Worm (Caenorhabditis elegans) whole organism, young adult: ENCODE results near the gene oac-8.
A peak's percentile ranks its signal among the peaks of the same experiment; 100 is the strongest.
"Not testable (repeated sequence)": the region's sequence is repeated elsewhere in the genome, so short reads cannot be mapped to it uniquely, and the experiment has no call there.

Experiments
- B0019.2 ChIP-seq: fragments of 200-800 bp; sonication (Bioruptor generic); conservative IDR thresholded peaks from 2 replicates; pipeline ENCODE4 v1.3.6; 2022; ENCODE audit warnings: missing genetic modification reagents, missing genetic modification characterization, missing compliant biosample characterization
- B0261.1 ChIP-seq: sonication (generic microtip); optimal IDR thresholded peaks from 2 replicates; lab custom pipeline; 2016; ENCODE audit warnings: mild to moderate bottlenecking, missing genetic modification characterization, moderate library complexity, missing compliant biosample characterization
- F22D6.2 ChIP-seq: sonication (generic microtip); optimal IDR thresholded peaks from 2 replicates; lab custom pipeline; 2016; ENCODE audit warnings: mild to moderate bottlenecking, missing genetic modification characterization, missing compliant biosample characterization
- F33H1.4 ChIP-seq: fragments of 200-800 bp; sonication (Bioruptor generic); IDR thresholded peaks from 2 replicates; pipeline ENCODE4 v1.3.6; 2022; ENCODE audit warnings: missing genetic modification reagents, missing genetic modification characterization, missing compliant biosample characterization
- F37B4.10 ChIP-seq: fragments of 200-800 bp; sonication (Bioruptor generic); IDR thresholded peaks from 2 replicates; pipeline ENCODE4 v1.3.6; 2022; ENCODE audit warnings: missing genetic modification characterization, missing compliant biosample characterization
- F49E8.2 ChIP-seq: sonication (generic microtip); optimal IDR thresholded peaks from 3 replicates; lab custom pipeline; 2017; ENCODE audit warnings: missing genetic modification characterization, mild to moderate bottlenecking, missing compliant biosample characterization, antibody characterized with exemption, moderate library complexity; ENCODE audit not compliant: insufficient read depth
- Y53F4B.3 ChIP-seq: fragments of 200-800 bp; sonication (Bioruptor generic); IDR thresholded peaks from 2 replicates; pipeline ENCODE4 v1.3.6; 2022; ENCODE audit warnings: missing genetic modification reagents, missing genetic modification characterization, missing compliant biosample characterization
- akir-1 ChIP-seq: fragments of 200-800 bp; sonication (Bioruptor generic); optimal IDR thresholded peaks from 2 replicates; lab custom pipeline; 2018; ENCODE audit warnings: mild to moderate bottlenecking, missing genetic modification characterization, moderate library complexity, missing compliant biosample characterization
- aptf-3 ChIP-seq: fragments of 200-800 bp; sonication (Bioruptor generic); IDR thresholded peaks from 2 replicates; pipeline ENCODE4 v1.3.6; 2022; ENCODE audit warnings: missing genetic modification characterization, missing compliant biosample characterization
- atf-7 ChIP-seq: sonication (generic microtip); optimal IDR thresholded peaks from 2 replicates; lab custom pipeline; 2017; ENCODE audit warnings: mild to moderate bottlenecking, missing genetic modification characterization, missing compliant biosample characterization
- attf-3 ChIP-seq: fragments of 200-800 bp; sonication (Bioruptor generic); conservative IDR thresholded peaks from 2 replicates; pipeline ENCODE4 v1.3.6; 2022; ENCODE audit warnings: missing genetic modification reagents, missing genetic modification characterization, missing compliant biosample characterization
- attf-6 ChIP-seq: fragments of 200-800 bp; sonication (Bioruptor generic); IDR thresholded peaks from 2 replicates; pipeline ENCODE4 v1.3.6; 2022; ENCODE audit warnings: missing genetic modification reagents, missing genetic modification characterization, missing compliant biosample characterization
- cebp-1 ChIP-seq, 2 experiments: fragments of 200-800 bp in 1 of 2; sonication (Bioruptor generic) in 1 of 2; sonication (generic microtip) in 1 of 2; IDR thresholded peaks in 1 of 2; optimal IDR thresholded peaks in 1 of 2; 2 replicates each; pipeline versions ENCODE4 v1.3.6 to Lab custom; 2017 to 2022; ENCODE audit warnings: missing compliant biosample characterization in 2 of 2, missing genetic modification characterization in 2 of 2, mild to moderate bottlenecking in 1 of 2, missing genetic modification reagents in 1 of 2, moderate library complexity in 1 of 2
- ceh-40 ChIP-seq: fragments of 200-800 bp; sonication (Bioruptor generic); IDR thresholded peaks from 2 replicates; pipeline ENCODE4 v1.3.6; 2022; ENCODE audit warnings: missing genetic modification characterization, missing compliant biosample characterization
- ceh-79 ChIP-seq: sonication (generic microtip); optimal IDR thresholded peaks from 2 replicates; lab custom pipeline; 2017; ENCODE audit warnings: mild to moderate bottlenecking, missing genetic modification characterization, missing compliant biosample characterization
- dox-1 ChIP-seq: fragments of 200-800 bp; sonication (Bioruptor generic); IDR thresholded peaks from 2 replicates; pipeline ENCODE4 v1.3.6; 2022; ENCODE audit warnings: missing genetic modification reagents, missing genetic modification characterization, missing compliant biosample characterization
- efl-1 ChIP-seq: fragments of 150-350 bp; optimal IDR thresholded peaks from 2 replicates; lab custom pipeline; 2014; ENCODE audit warnings: missing biosample characterization, missing genetic modification reagents, missing genetic modification characterization
- egrh-3 ChIP-seq: fragments of 200-800 bp; sonication (Bioruptor generic); IDR thresholded peaks from 2 replicates; pipeline ENCODE4 v1.3.6; 2022; ENCODE audit warnings: missing genetic modification reagents, missing genetic modification characterization, missing compliant biosample characterization
- him-1 ChIP-seq: sonication (generic microtip); optimal IDR thresholded peaks from 2 replicates; lab custom pipeline; 2016; ENCODE audit warnings: missing genotype, missing genetic modification reagents, missing genetic modification characterization, missing compliant biosample characterization
- hmg-1.2 ChIP-seq: fragments of 200-800 bp; sonication (Bioruptor generic); IDR thresholded peaks from 2 replicates; pipeline ENCODE4 v1.3.6; 2022; ENCODE audit warnings: missing genetic modification reagents, missing genetic modification characterization, missing compliant biosample characterization
- hsf-1 ChIP-seq: fragments of 200-800 bp; sonication (Bioruptor generic); IDR thresholded peaks from 2 replicates; pipeline ENCODE4 v1.3.6; 2022; ENCODE audit warnings: missing genetic modification reagents, missing genetic modification characterization, missing compliant biosample characterization
- lin-26 ChIP-seq: fragments of 200-800 bp; sonication (Bioruptor generic); IDR thresholded peaks from 2 replicates; pipeline ENCODE4 v1.3.6; 2022; ENCODE audit warnings: missing genetic modification reagents, missing genetic modification characterization, missing compliant biosample characterization
- lsl-1 ChIP-seq: fragments of 200-800 bp; sonication (Bioruptor generic); optimal IDR thresholded peaks from 2 replicates; lab custom pipeline; 2018; ENCODE audit warnings: mild to moderate bottlenecking, missing genetic modification characterization, moderate library complexity, missing compliant biosample characterization
- madf-8 ChIP-seq: fragments of 200-800 bp; sonication (Bioruptor generic); conservative IDR thresholded peaks from 2 replicates; pipeline ENCODE4 v1.3.6; 2022; ENCODE audit warnings: missing genetic modification reagents, missing genetic modification characterization, missing compliant biosample characterization
- nfya-2 ChIP-seq: fragments of 200-800 bp; sonication (Bioruptor generic); IDR thresholded peaks from 2 replicates; pipeline ENCODE4 v1.3.6; 2022; ENCODE audit warnings: missing genetic modification reagents, missing genetic modification characterization, missing compliant biosample characterization
- pha-4 ChIP-seq: fragments of 150-350 bp; sonication (generic microtip); optimal IDR thresholded peaks from 2 replicates; lab custom pipeline; 2014; ENCODE audit warnings: missing biosample characterization, missing genetic modification reagents, missing genetic modification characterization
- rcor-1 ChIP-seq: fragments of 200-800 bp; sonication (Bioruptor generic); IDR thresholded peaks from 2 replicates; pipeline ENCODE4 v1.3.6; 2022; ENCODE audit warnings: missing genetic modification reagents, missing genetic modification characterization, missing compliant biosample characterization
- rpc-1 ChIP-seq, 2 experiments: fragments of 150-350 bp in 1 of 2; sonication (generic microtip) in 1 of 2; optimal IDR thresholded peaks; 2 replicates each; lab custom pipeline; 2014 to 2018; ENCODE audit warnings: missing biosample characterization in 1 of 2, missing genetic modification characterization in 1 of 2, missing genetic modification reagents in 1 of 2, missing genotype in 1 of 2
- tbp1 ChIP-seq: fragments of 200-800 bp; sonication (Bioruptor generic); optimal IDR thresholded peaks from 2 replicates; lab custom pipeline; 2018; ENCODE audit warnings: mild to moderate bottlenecking, missing genetic modification characterization, missing compliant biosample characterization
- tbx-9 ChIP-seq: sonication (generic microtip); optimal IDR thresholded peaks from 2 replicates; lab custom pipeline; 2016; ENCODE audit warnings: borderline replicate concordance, missing genetic modification characterization, inconsistent platforms, missing compliant biosample characterization
- tlf-1 ChIP-seq: fragments of 200-800 bp; sonication (Bioruptor generic); optimal IDR thresholded peaks from 2 replicates; lab custom pipeline; 2018; ENCODE audit warnings: mild to moderate bottlenecking, missing genetic modification characterization, missing compliant biosample characterization

The oac-8 gene

DNA sequence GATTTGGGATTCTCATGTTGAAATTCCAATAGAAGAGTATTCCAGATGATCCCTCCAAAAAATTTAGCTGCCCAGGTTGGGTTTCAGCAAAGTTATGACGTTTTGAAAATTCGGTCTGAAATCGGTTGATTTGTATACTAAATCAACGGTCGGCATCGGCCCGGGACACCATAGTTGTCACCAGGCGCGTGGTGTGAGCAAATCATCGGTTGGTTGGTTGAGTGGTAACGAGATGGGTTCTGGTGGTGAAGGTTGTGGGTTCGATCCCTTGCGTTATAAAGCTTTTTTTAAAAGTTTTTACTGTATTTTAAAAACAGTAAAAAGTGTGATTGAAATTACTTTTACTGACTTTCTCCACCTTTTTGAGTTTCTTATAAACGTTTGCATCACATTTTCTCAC, 35.8 kb upstream of the oac-8 start:
- TF ChIP-seq lin-26 (peak; percentile 71; the same call in 1 of the 2 replicates), tbp1 (GFP tag; lab: Kevin White, UChicago) (peak; percentile 70), B0261.1 (peak; percentile 47), dox-1 (0 out of 2 replicates have a peak, but pooled peaks have one; percentile 44), hmg-1.2 (0 out of 2 replicates have a peak, but pooled peaks have one; percentile 25), rcor-1 (GFP tag; lab: Robert Waterston, UW) (0 out of 2 replicates have a peak, but pooled peaks have one; percentile 17), ceh-40 (0 out of 2 replicates have a peak, but pooled peaks have one; percentile 31), rpc-1 (tag; optimal IDR thresholded peaks at IDR 0.05; lab: Kevin White, UChicago) (peak; percentile 52)
- not testable (repeated sequence) for TF ChIP-seq rpc-1 (optimal IDR thresholded peaks at IDR 0.05; lab: Kevin White, UChicago)

DNA sequence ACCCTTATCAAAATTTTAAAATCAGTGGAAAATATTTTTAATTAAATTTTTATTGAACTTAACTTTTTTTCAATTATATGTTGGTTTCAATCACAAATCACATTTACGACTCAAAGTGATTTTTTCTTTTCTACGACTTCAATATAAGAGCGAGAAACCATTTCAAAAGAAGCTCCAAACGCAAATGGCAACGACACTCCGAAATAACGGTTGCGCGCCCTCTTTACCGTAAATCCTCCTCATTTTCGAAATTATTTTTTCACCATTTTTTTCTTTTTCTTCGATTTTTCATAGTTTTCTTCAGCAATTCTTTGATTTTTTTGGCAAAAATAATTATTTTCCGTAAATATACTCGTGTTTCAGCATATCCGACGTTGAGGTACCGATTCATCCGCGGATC, 31.3 kb upstream of the oac-8 start:
- peak; percentile 80 for TF ChIP-seq attf-3 (GFP tag; lab: Robert Waterston, UW)

- no peak for TF ChIP-seq B0019.2 (GFP tag; lab: Robert Waterston, UW)
- no peak for TF ChIP-seq F49E8.2 (tag; lab: Kevin White, UChicago)
- TF ChIP-seq F37B4.10, result no peak
- no peak for TF ChIP-seq lin-26
- no peak for TF ChIP-seq tlf-1 (GFP tag; lab: Kevin White, UChicago)
Measured at ce11 chrIV:10554947-10555346, 29.4 kb upstream of the oac-8 start, which contains the start of gene zim-2. TSS of gene zim-2 (plus strand) at chrIV:10555247.

DNA sequence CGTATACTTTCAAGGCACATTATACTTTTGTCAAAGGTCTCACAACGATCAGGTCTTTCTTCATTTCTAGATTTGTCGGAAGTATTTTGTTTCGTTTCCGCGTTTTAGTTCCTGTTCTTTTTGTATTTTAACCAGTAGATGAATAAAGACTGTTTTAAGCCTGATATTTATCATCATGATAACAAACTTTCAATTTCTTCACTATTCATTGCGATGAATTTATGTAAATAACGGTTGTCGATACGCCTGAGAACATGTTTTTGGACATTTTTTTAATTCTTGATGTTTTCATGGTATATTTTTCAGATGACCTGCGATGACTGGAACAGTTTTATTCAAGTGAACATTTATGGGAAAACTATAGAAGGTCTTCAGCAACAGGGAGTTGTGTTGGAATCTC, 25.9 kb upstream of the oac-8 start, which contains the start of gene zim-3:
Gene zim-3, plus strand, starts transcription at position 301 of the 400 bp plus-strand sequence.
- TF ChIP-seq lsl-1 (GFP tag; lab: Kevin White, UChicago), result peak; percentile 60
- TF ChIP-seq hsf-1 (GFP tag; lab: Robert Waterston, UW), result 0 out of 2 replicates have a peak, but pooled peaks have one; percentile 9
- no peak for TF ChIP-seq akir-1 (GFP tag; lab: Kevin White, UChicago)
- TF ChIP-seq F33H1.4 (GFP tag; lab: Robert Waterston, UW), result peak; percentile 23; the same call in 1 of the 2 replicates

ce11 chrIV:10561605-10562004, 22.7 kb upstream of the oac-8 start, which contains the start of gene him-8:
TSS of gene him-8 (plus strand) at chrIV:10561905.
- no peak for TF ChIP-seq egrh-3 (GFP tag; lab: Robert Waterston, UW)
- no peak for TF ChIP-seq aptf-3 (GFP tag; lab: Robert Waterston, UW)
- TF ChIP-seq tbx-9 (tag; lab: Kevin White, UChicago), result no peak
- no peak for TF ChIP-seq pha-4
- TF ChIP-seq him-1 (tag; lab: Kevin White, UChicago), result no peak
- TF ChIP-seq attf-6 (GFP tag; lab: Robert Waterston, UW), result no peak
- no peak for TF ChIP-seq tbp1 (GFP tag; lab: Kevin White, UChicago)
- no peak for TF ChIP-seq F22D6.2 (tag; lab: Kevin White, UChicago)
- TF ChIP-seq efl-1 (GFP tag; lab: Kevin White, UChicago), result no peak
- TF ChIP-seq cebp-1 (GFP tag; IDR thresholded peaks at IDR 0.05; lab: Robert Waterston, UW), result no peak
- no peak for TF ChIP-seq cebp-1 (tag; optimal IDR thresholded peaks at IDR 0.05; lab: Kevin White, UChicago)
- no peak for TF ChIP-seq ceh-79 (tag; lab: Kevin White, UChicago)
- TF ChIP-seq madf-8, result no peak
- no peak for TF ChIP-seq Y53F4B.3 (GFP tag; lab: Robert Waterston, UW)
- no peak for TF ChIP-seq nfya-2 (GFP tag; lab: Robert Waterston, UW)
- TF ChIP-seq B0261.1, result no peak
- no peak for TF ChIP-seq atf-7 (tag; lab: Kevin White, UChicago)
